In genomic region chrX:19317058-19317767, dm6 we compare ENCODE assay signal across 1 fruit fly cellular context.
A peak's percentile ranks its signal among the peaks of the same experiment; 100 is the strongest.
TF ChIP-seq lines count a peak whose summit lies in the region.

No protein-coding gene starts in this region.

TF ChIP-seq in whole organism, embryonic, 481 proteins besides CTCF, POLR2A, EP300 and RAD21 (continued from another document):
- TF ChIP-seq Pdp1 (GFP tag; optimal IDR thresholded peaks at IDR 0.05; lab: Kevin White, UChicago) (peak in 1 of 2 experiments; percentile 2), Ada2b (GFP tag; IDR thresholded peaks at IDR 0.05; lab: Robert Waterston, UW) (peak; percentile 59), lmd (GFP tag; IDR thresholded peaks at IDR 0.05; lab: Robert Waterston, UW) (peak; percentile 56), Scr (GFP tag; IDR thresholded peaks at IDR 0.05; lab: Robert Waterston, UW; ENCODE audit: partially characterized antibody) (no peak), CG34422 (GFP tag; IDR thresholded peaks at IDR 0.05; lab: Robert Waterston, UW) (0 out of 3 replicates have a peak, but pooled peaks have one; percentile 24), CG12391 (tag; optimal IDR thresholded peaks at IDR 0.05; lab: Kevin White, UChicago) (peak; percentile 73), gsb-n (tag; optimal IDR thresholded peaks at IDR 0.05; lab: Kevin White, UChicago) (peak; percentile 59), CG17385 (GFP tag; optimal IDR thresholded peaks at IDR 0.05; lab: Kevin White, UChicago) (peak; percentile 62), B-H1 (GFP tag; IDR thresholded peaks at IDR 0.05; lab: Robert Waterston, UW) (peak; percentile 18; the same call in 1 of the 3 replicates), Ssrp (tag; optimal IDR thresholded peaks at IDR 0.05; lab: Kevin White, UChicago) (peak; percentile 54), salm (tag; optimal IDR thresholded peaks at IDR 0.05; lab: Kevin White, UChicago) (peak; percentile 41), sisA (GFP tag; IDR thresholded peaks at IDR 0.05; lab: Robert Waterston, UW) (peak; percentile 51), Blimp-1 (GFP tag; optimal IDR thresholded peaks at IDR 0.05; lab: Kevin White, UChicago) (peak; percentile 74), bsh (GFP tag; optimal IDR thresholded peaks at IDR 0.05; lab: Kevin White, UChicago) (peak in 1 of 2 experiments; percentile 69), CG4328 (GFP tag; optimal IDR thresholded peaks at IDR 0.05; lab: Kevin White, UChicago) (peak; percentile 19), CG15696 (tag; optimal IDR thresholded peaks at IDR 0.05; lab: Kevin White, UChicago) (peak; percentile 53), CG12219 (GFP tag; optimal IDR thresholded peaks at IDR 0.05; lab: Kevin White, UChicago) (peak; percentile 17), CG15269 (tag; optimal IDR thresholded peaks at IDR 0.05; lab: Kevin White, UChicago) (peak; percentile 75), CG17359 (tag; optimal IDR thresholded peaks at IDR 0.05; lab: Kevin White, UChicago) (peak; percentile 63), twi (tag; optimal IDR thresholded peaks at IDR 0.05; lab: Kevin White, UChicago) (peak; percentile 25), CG3281 (GFP tag; optimal IDR thresholded peaks at IDR 0.05; lab: Kevin White, UChicago) (peak; percentile 74), CG8388 (GFP tag; optimal IDR thresholded peaks at IDR 0.05; lab: Kevin White, UChicago) (peak; percentile 70), row (GFP tag; IDR thresholded peaks at IDR 0.05; lab: Robert Waterston, UW) (peak; percentile 73), croc (GFP tag; conservative IDR thresholded peaks at IDR 0.05; lab: Robert Waterston, UW) (peak; percentile 28; the same call in 1 of the 3 replicates), H2.0 (GFP tag; IDR thresholded peaks at IDR 0.05; lab: Robert Waterston, UW) (peak; percentile 34; the same call in 1 of the 2 replicates), dysf (GFP tag; IDR thresholded peaks at IDR 0.05; lab: Robert Waterston, UW) (peak; percentile 63; the same call in 2 of the 3 replicates), CG17361 (GFP tag; IDR thresholded peaks at IDR 0.05; lab: Robert Waterston, UW) (peak; percentile 79), CG18599 (GFP tag; optimal IDR thresholded peaks at IDR 0.05; lab: Kevin White, UChicago) (peak; percentile 87), exex (tag; optimal IDR thresholded peaks at IDR 0.05; lab: Kevin White, UChicago) (peak; percentile 74), CG14667 (GFP tag; IDR thresholded peaks at IDR 0.05; lab: Robert Waterston, UW) (peak; percentile 45), Jarid2 (GFP tag; optimal IDR thresholded peaks at IDR 0.05; lab: Kevin White, UChicago) (peak; percentile 1), kni (GFP tag; optimal IDR thresholded peaks at IDR 0.05; lab: Kevin White, UChicago) (no peak), Meics (GFP tag; optimal IDR thresholded peaks at IDR 0.05; lab: Kevin White, UChicago) (peak; percentile 73), sc (optimal IDR thresholded peaks at IDR 0.05; lab: Kevin White, UChicago) (no peak), sc (GFP tag; optimal IDR thresholded peaks at IDR 0.05; lab: Kevin White, UChicago) (peak; percentile 13), dmrt11E (tag; optimal IDR thresholded peaks at IDR 0.05; lab: Kevin White, UChicago) (peak; percentile 63), Deaf1 (tag; optimal IDR thresholded peaks at IDR 0.05; lab: Kevin White, UChicago) (peak; percentile 33), CG9932 (GFP tag; IDR thresholded peaks at IDR 0.05; lab: Robert Waterston, UW) (peak; percentile 48), CG13775 (GFP tag; optimal IDR thresholded peaks at IDR 0.05; lab: Kevin White, UChicago) (peak; percentile 59), CG7839 (tag; optimal IDR thresholded peaks at IDR 0.05; lab: Kevin White, UChicago) (peak; percentile 77), CG4360 (GFP tag; IDR thresholded peaks at IDR 0.05; lab: Robert Waterston, UW) (no peak), CG30431 (GFP tag; optimal IDR thresholded peaks at IDR 0.05; lab: Kevin White, UChicago) (peak; percentile 0), ewg (GFP tag; optimal IDR thresholded peaks at IDR 0.05; lab: Kevin White, UChicago) (peak; percentile 12), Fer1 (GFP tag; optimal IDR thresholded peaks at IDR 0.05; lab: Kevin White, UChicago) (peak; percentile 75)
